Worm (Caenorhabditis elegans): ENCODE results near the gene lin-2.

ce11 chrX:12463504-12463903 lies 49.7 kb upstream of the lin-2 start, which contains the start of gene T18D3.5:
- TF ChIP-seq crh-2 (tag; optimal IDR thresholded peaks at IDR 0.05) (no peak), ztf-11 (tag; optimal IDR thresholded peaks at IDR 0.05) (no peak), snpc-4 (tag; optimal IDR thresholded peaks at IDR 0.05) (no peak), nhr-237 (tag; optimal IDR thresholded peaks at IDR 0.05) (no peak), alr-1 (tag; optimal IDR thresholded peaks at IDR 0.05) (no peak)
